Worm (Caenorhabditis elegans) whole organism, young adult: ENCODE results near the gene T24C2.5.

Source experiments
- F10E7.11 ChIP-seq: sonication (generic microtip); optimal IDR thresholded peaks from 2 replicates; lab custom pipeline; 2017; ENCODE audit warnings: mild to moderate bottlenecking, missing genetic modification characterization, moderate library complexity, missing compliant biosample characterization
- F37B4.10 ChIP-seq: fragments of 200-800 bp; sonication (Bioruptor generic); IDR thresholded peaks from 2 replicates; pipeline ENCODE4 v1.3.6; 2022; ENCODE audit warnings: missing genetic modification characterization, missing compliant biosample characterization
- F49E8.2 ChIP-seq: sonication (generic microtip); optimal IDR thresholded peaks from 3 replicates; lab custom pipeline; 2017; ENCODE audit warnings: missing genetic modification characterization, mild to moderate bottlenecking, missing compliant biosample characterization, antibody characterized with exemption, moderate library complexity; ENCODE audit not compliant: insufficient read depth
- F57A8.1 ChIP-seq: fragments of 200-800 bp; sonication (Bioruptor generic); optimal IDR thresholded peaks from 2 replicates; lab custom pipeline; 2018; ENCODE audit warnings: mild to moderate bottlenecking, missing genetic modification characterization, moderate library complexity, missing compliant biosample characterization
- F57C9.4 ChIP-seq: sonication (generic microtip); optimal IDR thresholded peaks from 2 replicates; lab custom pipeline; 2017; ENCODE audit warnings: mild to moderate bottlenecking, missing genetic modification characterization, missing compliant biosample characterization
- K11D2.4 ChIP-seq: fragments of 200-800 bp; sonication (Bioruptor generic); IDR thresholded peaks from 2 replicates; pipeline ENCODE4 v1.3.6; 2022; ENCODE audit warnings: missing genetic modification reagents, missing genetic modification characterization, missing compliant biosample characterization
- K12H6.12 ChIP-seq: fragments of 200-800 bp; sonication (Bioruptor generic); optimal IDR thresholded peaks from 2 replicates; lab custom pipeline; 2018; ENCODE audit warnings: mild to moderate bottlenecking, missing genetic modification characterization, missing compliant biosample characterization
- Y53G8AR.9 ChIP-seq: fragments of 200-800 bp; sonication (Bioruptor generic); conservative IDR thresholded peaks from 2 replicates; pipeline ENCODE4 v1.3.6; 2022; ENCODE audit warnings: missing genetic modification reagents, missing genetic modification characterization, missing compliant biosample characterization
- Y79H2A.3 ChIP-seq: fragments of 200-800 bp; sonication (Bioruptor generic); conservative IDR thresholded peaks from 2 replicates; pipeline ENCODE4 v1.3.6; 2022; ENCODE audit warnings: missing genetic modification reagents, missing genetic modification characterization, missing compliant biosample characterization
- ama-1 ChIP-seq, 3 experiments: fragments of 150-350 bp in 1 of 3; sonication (generic microtip) in 2 of 3; optimal IDR thresholded peaks; 2 replicates each; lab custom pipeline; 2014 to 2018; ENCODE audit warnings: missing biosample characterization in 2 of 3, missing genetic modification characterization in 2 of 3, missing genetic modification reagents in 2 of 3
- aptf-3 ChIP-seq: fragments of 200-800 bp; sonication (Bioruptor generic); IDR thresholded peaks from 2 replicates; pipeline ENCODE4 v1.3.6; 2022; ENCODE audit warnings: missing genetic modification characterization, missing compliant biosample characterization
- athp-1 ChIP-seq: sonication (generic microtip); optimal IDR thresholded peaks from 2 replicates; lab custom pipeline; 2017; ENCODE audit warnings: mild to moderate bottlenecking, missing genetic modification characterization, missing compliant biosample characterization
- bed-1 ChIP-seq: fragments of 200-800 bp; sonication (Bioruptor generic); IDR thresholded peaks from 2 replicates; pipeline ENCODE4 v1.3.6; 2022; ENCODE audit warnings: missing genetic modification reagents, missing genetic modification characterization, missing compliant biosample characterization
- ccch-3 ChIP-seq: fragments of 200-800 bp; sonication (Bioruptor generic); optimal IDR thresholded peaks from 2 replicates; lab custom pipeline; 2018; ENCODE audit warnings: mild to moderate bottlenecking, missing genetic modification characterization, missing compliant biosample characterization
- ceh-100 ChIP-seq: fragments of 200-800 bp; sonication (Bioruptor generic); IDR thresholded peaks from 2 replicates; pipeline ENCODE4 v1.3.6; 2022; ENCODE audit warnings: missing genetic modification reagents, missing genetic modification characterization, missing compliant biosample characterization
- ceh-27 ChIP-seq: fragments of 200-800 bp; sonication (Bioruptor generic); optimal IDR thresholded peaks from 2 replicates; lab custom pipeline; 2018; ENCODE audit warnings: mild to moderate bottlenecking, missing genetic modification characterization, moderate library complexity, missing compliant biosample characterization
- chd-7 ChIP-seq: sonication (generic microtip); optimal IDR thresholded peaks from 2 replicates; lab custom pipeline; 2016; ENCODE audit warnings: mild to moderate bottlenecking, missing genetic modification characterization, moderate library complexity, missing compliant biosample characterization
- ekl-4 ChIP-seq: fragments of 200-800 bp; sonication (Bioruptor generic); IDR thresholded peaks from 2 replicates; pipeline ENCODE4 v1.3.6; 2022; ENCODE audit warnings: missing genetic modification reagents, missing genetic modification characterization, missing compliant biosample characterization
- fkh-3 ChIP-seq: sonication (generic microtip); optimal IDR thresholded peaks from 2 replicates; lab custom pipeline; 2016; ENCODE audit warnings: mild to moderate bottlenecking, missing genetic modification characterization, missing compliant biosample characterization
- him-1 ChIP-seq: sonication (generic microtip); optimal IDR thresholded peaks from 2 replicates; lab custom pipeline; 2016; ENCODE audit warnings: missing genotype, missing genetic modification reagents, missing genetic modification characterization, missing compliant biosample characterization
- hmg-1.2 ChIP-seq: fragments of 200-800 bp; sonication (Bioruptor generic); IDR thresholded peaks from 2 replicates; pipeline ENCODE4 v1.3.6; 2022; ENCODE audit warnings: missing genetic modification reagents, missing genetic modification characterization, missing compliant biosample characterization
- let-607 ChIP-seq, 2 experiments: fragments of 200-800 bp in 1 of 2; sonication (Bioruptor generic) in 1 of 2; sonication (generic microtip) in 1 of 2; optimal IDR thresholded peaks; 2 replicates each; lab custom pipeline; 2016 to 2018; ENCODE audit warnings: mild to moderate bottlenecking in 2 of 2, missing compliant biosample characterization in 2 of 2, missing genetic modification characterization in 2 of 2, moderate library complexity in 2 of 2, missing genotype in 1 of 2
- lin-35 ChIP-seq, 3 experiments: fragments of 150-350 bp in 2 of 3; sonication (generic microtip) in 1 of 3; optimal IDR thresholded peaks; 2 replicates each; lab custom pipeline; 2014 to 2018; ENCODE audit warnings: missing biosample characterization in 3 of 3, missing genetic modification characterization in 3 of 3, missing genetic modification reagents in 3 of 3
- lin-54 ChIP-seq: fragments of 200-800 bp; sonication (Bioruptor generic); optimal IDR thresholded peaks from 2 replicates; lab custom pipeline; 2018; ENCODE audit warnings: mild to moderate bottlenecking, missing genetic modification characterization, missing compliant biosample characterization
- lir-1 ChIP-seq: fragments of 200-800 bp; sonication (Bioruptor generic); conservative IDR thresholded peaks from 2 replicates; pipeline ENCODE4 v1.3.6; 2022; ENCODE audit warnings: missing genetic modification reagents, missing genetic modification characterization, missing compliant biosample characterization
- madf-6 ChIP-seq: fragments of 200-800 bp; sonication (Bioruptor generic); IDR thresholded peaks from 2 replicates; pipeline ENCODE4 v1.3.6; 2022; ENCODE audit warnings: missing genetic modification reagents, missing genetic modification characterization, missing compliant biosample characterization
- mxl-1 ChIP-seq: sonication (generic microtip); optimal IDR thresholded peaks from 2 replicates; lab custom pipeline; 2016; ENCODE audit warnings: missing genetic modification characterization, missing compliant biosample characterization
- nfya-2 ChIP-seq: fragments of 200-800 bp; sonication (Bioruptor generic); IDR thresholded peaks from 2 replicates; pipeline ENCODE4 v1.3.6; 2022; ENCODE audit warnings: missing genetic modification reagents, missing genetic modification characterization, missing compliant biosample characterization
- nhr-80 ChIP-seq: sonication (generic microtip); optimal IDR thresholded peaks from 2 replicates; lab custom pipeline; 2016; ENCODE audit warnings: missing genetic modification characterization, missing compliant biosample characterization
- rpc-1 ChIP-seq, 2 experiments: fragments of 150-350 bp in 1 of 2; sonication (generic microtip) in 1 of 2; optimal IDR thresholded peaks; 2 replicates each; lab custom pipeline; 2014 to 2018; ENCODE audit warnings: missing biosample characterization in 1 of 2, missing genetic modification characterization in 1 of 2, missing genetic modification reagents in 1 of 2, missing genotype in 1 of 2
- sdz-38 ChIP-seq: sonication (generic microtip); optimal IDR thresholded peaks from 2 replicates; lab custom pipeline; 2016; ENCODE audit warnings: missing genotype, missing genetic modification characterization, missing compliant biosample characterization
- snpc-1.1 ChIP-seq: sonication (generic microtip); optimal IDR thresholded peaks from 2 replicates; lab custom pipeline; 2017; ENCODE audit warnings: missing genetic modification characterization, mild to moderate bottlenecking, missing compliant biosample characterization, antibody characterized with exemption, moderate library complexity, missing genotype, missing genetic modification reagents; ENCODE audit not compliant: insufficient read depth
- snpc-3.4 ChIP-seq: sonication (generic microtip); optimal IDR thresholded peaks from 2 replicates; lab custom pipeline; 2017; ENCODE audit warnings: missing genetic modification characterization, mild to moderate bottlenecking, missing compliant biosample characterization, antibody characterized with exemption, moderate library complexity, missing genotype, missing genetic modification reagents
- snpc-4 ChIP-seq, 5 experiments: fragments of 150-350 bp in 1 of 5; sonication (generic microtip) in 4 of 5; optimal IDR thresholded peaks; 2 replicates each; lab custom pipeline; 2014 to 2018; ENCODE audit warnings: missing genetic modification characterization in 5 of 5, missing biosample characterization in 3 of 5, antibody characterized with exemption in 2 of 5, mild to moderate bottlenecking in 2 of 5, missing compliant biosample characterization in 2 of 5, missing genotype in 2 of 5, moderate library complexity in 2 of 5, missing genetic modification reagents in 1 of 5
- somi-1 ChIP-seq: fragments of 200-800 bp; sonication (Bioruptor generic); optimal IDR thresholded peaks from 2 replicates; lab custom pipeline; 2018; ENCODE audit warnings: mild to moderate bottlenecking, missing genetic modification characterization, missing compliant biosample characterization
- tbp1 ChIP-seq: fragments of 200-800 bp; sonication (Bioruptor generic); optimal IDR thresholded peaks from 2 replicates; lab custom pipeline; 2018; ENCODE audit warnings: mild to moderate bottlenecking, missing genetic modification characterization, missing compliant biosample characterization
- xnd-1 ChIP-seq: sonication (generic microtip); optimal IDR thresholded peaks from 2 replicates; lab custom pipeline; 2016; ENCODE audit warnings: missing genotype, missing genetic modification reagents, missing genetic modification characterization, missing compliant biosample characterization
- zfh-2 ChIP-seq: fragments of 200-800 bp; sonication (Bioruptor generic); conservative IDR thresholded peaks from 2 replicates; pipeline ENCODE4 v1.3.6; 2022; ENCODE audit warnings: missing genetic modification reagents, missing genetic modification characterization, missing compliant biosample characterization
- zim-3 ChIP-seq: sonication (generic microtip); optimal IDR thresholded peaks from 2 replicates; lab custom pipeline; 2017; ENCODE audit warnings: mild to moderate bottlenecking, missing genetic modification characterization, moderate library complexity, missing compliant biosample characterization
- ztf-25 ChIP-seq: fragments of 200-800 bp; sonication (Bioruptor generic); IDR thresholded peaks from 2 replicates; pipeline ENCODE4 v1.3.6; 2022; ENCODE audit warnings: missing genetic modification reagents, missing genetic modification characterization, missing compliant biosample characterization
- ztf-26 ChIP-seq: sonication (generic microtip); optimal IDR thresholded peaks from 2 replicates; lab custom pipeline; 2017; ENCODE audit warnings: missing genetic modification characterization, missing compliant biosample characterization

T24C2.5 gene

ce11 chrX:14513462-14513861 lies 20.8 kb upstream of the T24C2.5 start:
- TF ChIP-seq ztf-26 (no peak), aptf-3 (GFP tag; lab: Robert Waterston, UW) (no peak), ztf-25 (GFP tag; lab: Robert Waterston, UW) (no peak), somi-1 (GFP tag; lab: Kevin White, UChicago) (no peak), bed-1 (GFP tag; lab: Robert Waterston, UW) (no peak), mxl-1 (tag; lab: Kevin White, UChicago) (no peak), Y53G8AR.9 (GFP tag; lab: Robert Waterston, UW) (no peak), K12H6.12 (no peak), lir-1 (GFP tag; lab: Robert Waterston, UW) (no peak), snpc-3.4 (no peak), F57C9.4 (tag; lab: Kevin White, UChicago) (no peak), him-1 (tag; lab: Kevin White, UChicago) (no peak), zim-3 (tag; lab: Kevin White, UChicago) (no peak), F37B4.10 (GFP tag; lab: Robert Waterston, UW) (no peak), xnd-1 (tag; lab: Kevin White, UChicago) (no peak), F57A8.1 (no peak), Y79H2A.3 (GFP tag; lab: Robert Waterston, UW) (no peak), rpc-1 (optimal IDR thresholded peaks at IDR 0.05; lab: Kevin White, UChicago) (no peak), rpc-1 (tag; optimal IDR thresholded peaks at IDR 0.05; lab: Kevin White, UChicago) (no peak), ekl-4 (GFP tag; lab: Robert Waterston, UW) (no peak), sdz-38 (tag; lab: Kevin White, UChicago) (no peak)

- TF ChIP-seq lin-54 (GFP tag; lab: Kevin White, UChicago) (no peak), ceh-27 (GFP tag; lab: Kevin White, UChicago) (no peak), nhr-80 (tag; lab: Kevin White, UChicago) (peak; percentile 66), ccch-3 (GFP tag; lab: Kevin White, UChicago) (no peak)
These were observed 19.2 kb upstream of the T24C2.5 start, which contains the start of gene gcsh-1 for ce11 chrX:14515028-14515427. Gene gcsh-1 (minus strand): TSS chrX:14515073.

ce11 chrX:14516560-14516959 lies 17.7 kb upstream of the T24C2.5 start, which contains the start of gene D1025.10:
Gene D1025.10 (plus strand): TSS chrX:14516860.
- TF ChIP-seq nhr-80 (tag; lab: Kevin White, UChicago): peak; percentile 20
- no peak for TF ChIP-seq chd-7 (tag; lab: Kevin White, UChicago)

ce11 chrX:14517842-14518241 lies 16.4 kb upstream of the T24C2.5 start:
- peak; percentile 60; the same call in 1 of the 2 replicates for TF ChIP-seq zfh-2
- no peak for TF ChIP-seq ceh-100
- TF ChIP-seq tbp1 (GFP tag; lab: Kevin White, UChicago): no peak
- no peak for TF ChIP-seq let-607 (tag; optimal IDR thresholded peaks at IDR 0.05; lab: Kevin White, UChicago)
- TF ChIP-seq snpc-4 (GFP tag; optimal IDR thresholded peaks at IDR 0.05; lab: Kevin White, UChicago): no peak
- TF ChIP-seq snpc-4 (tag; optimal IDR thresholded peaks at IDR 0.05; lab: Kevin White, UChicago): peak in 2 of 4 experiments; percentile 41 to 66
- no peak for TF ChIP-seq ama-1 (optimal IDR thresholded peaks at IDR 0.05; lab: Kevin White, UChicago)
- no peak for TF ChIP-seq ama-1 (GFP tag; optimal IDR thresholded peaks at IDR 0.05; lab: Kevin White, UChicago)

ce11 chrX:14520463-14520862 lies 13.8 kb upstream of the T24C2.5 start, which contains the start of gene D1025.1:
Gene D1025.1 (plus strand): TSS chrX:14520763.
- no peak for TF ChIP-seq athp-1 (tag; lab: Kevin White, UChicago)
- TF ChIP-seq lin-35 (GFP tag; optimal IDR thresholded peaks at IDR 0.05; lab: Kevin White, UChicago): no peak
- TF ChIP-seq somi-1 (GFP tag; lab: Kevin White, UChicago): no peak
- no peak for TF ChIP-seq snpc-1.1 (tag; lab: Kevin White, UChicago)
- TF ChIP-seq nfya-2 (GFP tag; lab: Robert Waterston, UW): no peak
- no peak for TF ChIP-seq fkh-3 (tag; lab: Kevin White, UChicago)
- no peak for TF ChIP-seq lin-54 (GFP tag; lab: Kevin White, UChicago)
- TF ChIP-seq K11D2.4 (GFP tag; lab: Robert Waterston, UW): no peak
- no peak for TF ChIP-seq F57A8.1
- no peak for TF ChIP-seq madf-6 (GFP tag; lab: Robert Waterston, UW)
- TF ChIP-seq F10E7.11 (tag; lab: Kevin White, UChicago): no peak
- no peak for TF ChIP-seq zim-3 (tag; lab: Kevin White, UChicago)
- TF ChIP-seq zfh-2: no peak
- TF ChIP-seq hmg-1.2 (GFP tag; lab: Robert Waterston, UW): no peak
- TF ChIP-seq F49E8.2 (tag; lab: Kevin White, UChicago): no peak
- TF ChIP-seq, all 124 proteins: peak for 0
